Fruit fly (Drosophila melanogaster) Kc167 (cell line): ENCODE measurements around the gene CG16779.

Experiments used
- Myc ChIP-seq: fragments of >200 bp; optimal IDR thresholded peaks from 2 replicates; lab custom pipeline; 2017; ENCODE audit warnings: missing external identifiers
- Sin3A ChIP-seq: fragments of >200 bp; optimal IDR thresholded peaks from 2 replicates; lab custom pipeline; 2018; ENCODE audit warnings: missing external identifiers
- h ChIP-seq: fragments of >200 bp; optimal IDR thresholded peaks from 3 replicates; lab custom pipeline; 2018; ENCODE audit warnings: missing external identifiers
- insv ChIP-seq: fragments of >200 bp; optimal IDR thresholded peaks from 3 replicates; lab custom pipeline; 2018; ENCODE audit warnings: missing external identifiers
- psq ChIP-seq: fragments of >200 bp; optimal IDR thresholded peaks from 2 replicates; lab custom pipeline; 2017; ENCODE audit warnings: missing external identifiers
- ttk ChIP-seq: sonication (Bioruptor generic); optimal IDR thresholded peaks from 2 replicates; lab custom pipeline; 2017; ENCODE audit warnings: missing external identifiers

The CG16779 gene

dm6 chr3R:9496748-9497147 is 3.3 kb upstream of the CG16779 start:
- TF ChIP-seq ttk (no peak), insv (lab: Kevin White, UChicago) (no peak), Myc (lab: Kevin White, UChicago) (no peak)

dm6 chr3R:9494627-9495009 is 1.1 kb upstream of the CG16779 start, which contains the start of gene phu:
TSS of gene phu (plus strand) at chr3R:9494801.
- TF ChIP-seq Sin3A (lab: Kevin White, UChicago) (no peak), ttk (no peak), h (lab: Kevin White, UChicago) (no peak), Myc (lab: Kevin White, UChicago) (no peak), psq (lab: Kevin White, UChicago) (no peak), insv (lab: Kevin White, UChicago) (no peak)

- TF ChIP-seq ttk (no peak), Sin3A (lab: Kevin White, UChicago) (no peak), psq (lab: Kevin White, UChicago) (no peak), h (lab: Kevin White, UChicago) (no peak), insv (lab: Kevin White, UChicago) (no peak), Myc (lab: Kevin White, UChicago) (no peak)
Observed at dm6 chr3R:9492100-9492499, 1.4 kb downstream of the CG16779 start.

dm6 chr3R:9491065-9491567 is 2.4 kb downstream of the CG16779 start:
- TF ChIP-seq insv (lab: Kevin White, UChicago) (no peak), ttk (no peak), psq (lab: Kevin White, UChicago) (no peak), h (lab: Kevin White, UChicago) (no peak), Myc (lab: Kevin White, UChicago) (no peak), Sin3A (lab: Kevin White, UChicago) (no peak)

dm6 chr3R:9488493-9488892 is 5.0 kb downstream of the CG16779 start:
- TF ChIP-seq h (lab: Kevin White, UChicago) (no peak), psq (lab: Kevin White, UChicago) (no peak)

- TF ChIP-seq Myc (lab: Kevin White, UChicago): no peak
- no peak for TF ChIP-seq insv (lab: Kevin White, UChicago)
- no peak for TF ChIP-seq psq (lab: Kevin White, UChicago)
- TF ChIP-seq h (lab: Kevin White, UChicago): no peak
- TF ChIP-seq ttk: no peak
- no peak for TF ChIP-seq Sin3A (lab: Kevin White, UChicago)
Observed at dm6 chr3R:9487961-9488360, 5.5 kb downstream of the CG16779 start.

dm6 chr3R:9487561-9487960 is 5.9 kb downstream of the CG16779 start:
- TF ChIP-seq h (lab: Kevin White, UChicago) (no peak), insv (lab: Kevin White, UChicago) (no peak), Myc (lab: Kevin White, UChicago) (no peak), Sin3A (lab: Kevin White, UChicago) (no peak), ttk (no peak), psq (lab: Kevin White, UChicago) (no peak)

- TF ChIP-seq Myc (lab: Kevin White, UChicago): no peak
- TF ChIP-seq Sin3A (lab: Kevin White, UChicago): no peak
- no peak for TF ChIP-seq h (lab: Kevin White, UChicago)
- no peak for TF ChIP-seq psq (lab: Kevin White, UChicago)
- no peak for TF ChIP-seq insv (lab: Kevin White, UChicago)
- no peak for TF ChIP-seq ttk
Observed at dm6 chr3R:9480396-9480795, 13.1 kb downstream of the CG16779 start.

- TF ChIP-seq Sin3A (lab: Kevin White, UChicago): no peak
- no peak for TF ChIP-seq h (lab: Kevin White, UChicago)
- no peak for TF ChIP-seq ttk
Observed at dm6 chr3R:9468109-9468508, 25.4 kb downstream of the CG16779 start.

dm6 chr3R:9460488-9461150 is 32.9 kb downstream of the CG16779 start, which contains the start of gene GstZ2:
TSS of gene GstZ2 (minus strand) at chr3R:9460652.
- TF ChIP-seq h (lab: Kevin White, UChicago) (no peak), insv (lab: Kevin White, UChicago) (no peak), psq (lab: Kevin White, UChicago) (no peak), Sin3A (lab: Kevin White, UChicago) (no peak), Myc (lab: Kevin White, UChicago) (no peak), ttk (no peak)

dm6 chr3R:9459385-9460285 is 33.8 kb downstream of the CG16779 start:
- TF ChIP-seq h (lab: Kevin White, UChicago) (no peak), Myc (lab: Kevin White, UChicago) (no peak), Sin3A (lab: Kevin White, UChicago) (no peak), insv (lab: Kevin White, UChicago) (no peak)

- TF ChIP-seq Myc (lab: Kevin White, UChicago) (no peak), insv (lab: Kevin White, UChicago) (no peak), Sin3A (lab: Kevin White, UChicago) (no peak), ttk (no peak), psq (lab: Kevin White, UChicago) (no peak), h (lab: Kevin White, UChicago) (no peak)
Observed at dm6 chr3R:9456373-9456772, 37.1 kb downstream of the CG16779 start, which contains the start of gene GstZ1. TSS of gene GstZ1 (minus strand) at chr3R:9456546.
